Fruit fly (Drosophila melanogaster) whole organism, wandering third instar larva: ENCODE data around the gene myd.

Experiments used
- Myc ChIP-seq: fragments of >200 bp; optimal IDR thresholded peaks from 2 replicates; lab custom pipeline; 2017
- h ChIP-seq: fragments of 200-800 bp; sonication (Bioruptor generic); optimal IDR thresholded peaks from 3 replicates; lab custom pipeline; 2016; ENCODE audit warnings: missing biosample characterization, mild to moderate bottlenecking, missing genetic modification characterization
- sv ChIP-seq: fragments of 200-800 bp; sonication (Bioruptor generic); optimal IDR thresholded peaks from 3 replicates; lab custom pipeline; 2016; ENCODE audit warnings: missing biosample characterization, missing genetic modification characterization
- usp ChIP-seq: fragments of >200 bp; optimal IDR thresholded peaks from 2 replicates; lab custom pipeline; 2017; ENCODE audit warnings: missing biosample characterization, missing genetic modification characterization

DNA sequence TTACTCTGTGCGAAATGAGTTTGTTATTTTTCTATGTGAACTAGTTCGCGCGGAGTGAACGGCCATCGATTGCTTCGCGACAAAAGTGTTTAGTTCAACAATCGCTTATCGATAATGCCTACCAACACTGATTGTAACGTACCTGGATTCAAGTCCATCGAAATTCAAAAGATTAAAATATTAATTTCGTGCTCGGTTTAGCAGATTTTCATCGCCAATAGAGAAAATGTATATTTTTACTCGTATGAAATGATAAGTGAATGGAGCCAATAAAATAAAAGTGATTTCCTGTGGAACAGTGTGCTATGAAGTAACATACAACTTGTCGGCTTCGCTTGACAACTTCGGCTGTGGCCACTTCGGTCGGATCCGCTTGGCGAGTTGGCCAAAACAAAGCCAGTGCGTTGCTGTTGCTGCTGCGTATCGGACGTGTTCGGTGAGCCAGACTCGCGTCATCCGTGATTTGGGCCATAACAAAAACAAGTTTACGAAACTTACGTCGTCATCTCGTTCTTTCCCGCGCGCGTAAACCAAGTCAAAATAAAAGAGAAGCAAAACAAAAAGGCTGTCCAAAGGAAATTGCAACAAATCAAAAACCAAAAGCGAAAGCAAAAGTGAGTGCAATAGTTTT is at the start of gene myd, which contains the start of gene CG5555:
- TF ChIP-seq Myc (no peak), usp (GFP tag; lab: Kevin White, UChicago) (no peak), h (GFP tag; lab: Kevin White, UChicago) (peak; percentile 82), sv (GFP tag; lab: Kevin White, UChicago) (peak; percentile 10)
